Worm (Caenorhabditis elegans): ENCODE measurements around the gene T14G8.6.

ce11 chrX:12857701-12858100 lies 4.9 kb downstream of the T14G8.6 start, which contains the start of gene T14G8.2:
- TF ChIP-seq lin-35 (GFP tag; optimal IDR thresholded peaks at IDR 0.05), result no peak
- TF ChIP-seq mab-9 (GFP tag; IDR thresholded peaks at IDR 0.05), result no peak
- TF ChIP-seq rnt-1 (tag; optimal IDR thresholded peaks at IDR 0.05), result no peak
- no peak for TF ChIP-seq lin-15B (tag; optimal IDR thresholded peaks at IDR 0.05)
- no peak for TF ChIP-seq zag-1 (tag; optimal IDR thresholded peaks at IDR 0.05)

All from whole organism, L1 larva.